Worm (Caenorhabditis elegans) whole organism, L1 larva: ENCODE data around the gene glb-30.

ENCODE experiments used
- C04F5.9 ChIP-seq: sonication (generic microtip); optimal IDR thresholded peaks from 2 replicates; lab custom pipeline; 2016; ENCODE audit warnings: missing genetic modification characterization, missing compliant biosample characterization
- C16A3.4 ChIP-seq: fragments of 150-350 bp; optimal IDR thresholded peaks from 2 replicates; lab custom pipeline; 2014; ENCODE audit warnings: missing biosample characterization, missing genetic modification characterization
- C34B4.2 ChIP-seq: sonication (generic microtip); optimal IDR thresholded peaks from 2 replicates; lab custom pipeline; 2017; ENCODE audit warnings: mild to moderate bottlenecking, missing genetic modification characterization, missing compliant biosample characterization
- F16B12.6 ChIP-seq: fragments of 150-350 bp; optimal IDR thresholded peaks from 2 replicates; lab custom pipeline; 2014; ENCODE audit warnings: missing biosample characterization, missing genetic modification characterization
- Y116A8C.19 ChIP-seq: sonication (generic microtip); optimal IDR thresholded peaks from 2 replicates; lab custom pipeline; 2016; ENCODE audit warnings: missing compliant biosample characterization, missing genetic modification characterization, borderline replicate concordance
- aly-2 ChIP-seq: fragments of 150-350 bp; optimal IDR thresholded peaks from 2 replicates; lab custom pipeline; 2014; ENCODE audit warnings: missing biosample characterization, missing genetic modification characterization
- ama-1 ChIP-seq: fragments of 150-350 bp; optimal IDR thresholded peaks from 2 replicates; lab custom pipeline; 2014
- blmp-1 ChIP-seq: fragments of 150-350 bp; optimal IDR thresholded peaks from 2 replicates; lab custom pipeline; 2014; ENCODE audit warnings: missing biosample characterization, missing genetic modification characterization
- ceh-88 ChIP-seq: fragments of 200-800 bp; sonication (Bioruptor generic); IDR thresholded peaks from 2 replicates; pipeline ENCODE4 v1.3.6; 2022; ENCODE audit warnings: missing genetic modification characterization, missing compliant biosample characterization
- ceh-90 ChIP-seq: sonication (generic microtip); optimal IDR thresholded peaks from 2 replicates; lab custom pipeline; 2016; ENCODE audit warnings: missing genetic modification characterization, missing compliant biosample characterization
- ces-1 ChIP-seq: fragments of 150-350 bp; optimal IDR thresholded peaks from 2 replicates; lab custom pipeline; 2014; ENCODE audit warnings: missing biosample characterization, missing genetic modification reagents, missing genetic modification characterization
- efl-1 ChIP-seq, 4 experiments: fragments of 150-350 bp; optimal IDR thresholded peaks in 3 of 4; peaks in 1 of 4; 1 replicate in 1 of 4; 2 replicates in 3 of 4; lab custom pipeline; 2014; ENCODE audit warnings: missing biosample characterization in 2 of 4, missing genetic modification characterization in 2 of 4, missing genetic modification reagents in 2 of 4
- egl-13 ChIP-seq: sonication (generic microtip); optimal IDR thresholded peaks from 2 replicates; lab custom pipeline; 2016; ENCODE audit warnings: missing genotype, missing genetic modification reagents, missing genetic modification characterization, missing compliant biosample characterization
- egl-27 ChIP-seq, 2 experiments: fragments of 150-350 bp in 1 of 2; sonication (generic microtip); optimal IDR thresholded peaks; 3 replicates each; lab custom pipeline; 2017 to 2018; ENCODE audit warnings: missing biosample characterization in 2 of 2, missing genetic modification characterization in 2 of 2, missing genetic modification reagents in 2 of 2
- elt-2 ChIP-seq: sonication (generic microtip); optimal IDR thresholded peaks from 2 replicates; lab custom pipeline; 2016; ENCODE audit warnings: missing genetic modification characterization, mild to moderate bottlenecking, inconsistent platforms, missing compliant biosample characterization, missing genetic modification reagents
- ets-5 ChIP-seq: fragments of 200-800 bp; sonication (Bioruptor generic); IDR thresholded peaks from 2 replicates; pipeline ENCODE4 v1.3.6; 2022; ENCODE audit warnings: missing genetic modification characterization, missing compliant biosample characterization
- fkh-10 ChIP-seq: sonication (generic microtip); optimal IDR thresholded peaks from 2 replicates; lab custom pipeline; 2017; ENCODE audit warnings: missing biosample characterization, missing genetic modification reagents, missing genetic modification characterization
- fos-1 ChIP-seq: fragments of 150-350 bp; optimal IDR thresholded peaks from 2 replicates; lab custom pipeline; 2014; ENCODE audit warnings: missing biosample characterization, missing genetic modification characterization
- grh-1 ChIP-seq: fragments of 200-800 bp; sonication (Bioruptor generic); IDR thresholded peaks from 2 replicates; pipeline ENCODE4 v1.3.6; 2022; ENCODE audit warnings: missing genetic modification reagents, missing genetic modification characterization, missing compliant biosample characterization
- hlh-17 ChIP-seq: fragments of 200-800 bp; sonication (Bioruptor generic); optimal IDR thresholded peaks from 2 replicates; lab custom pipeline; 2018; ENCODE audit warnings: missing genetic modification characterization, mild to moderate bottlenecking, missing compliant biosample characterization, moderate library complexity, borderline replicate concordance
- hlh-4 ChIP-seq: sonication (generic microtip); optimal IDR thresholded peaks from 2 replicates; lab custom pipeline; 2016; ENCODE audit warnings: mild to moderate bottlenecking, missing genetic modification characterization, missing compliant biosample characterization
- hpl-2 ChIP-seq: fragments of 150-350 bp; optimal IDR thresholded peaks from 2 replicates; lab custom pipeline; 2014; ENCODE audit warnings: missing biosample characterization, missing genetic modification reagents, missing genetic modification characterization
- irx-1 ChIP-seq: sonication (generic microtip); optimal IDR thresholded peaks from 2 replicates; lab custom pipeline; 2016; ENCODE audit warnings: missing genetic modification characterization, missing compliant biosample characterization
- isw-1 ChIP-seq: fragments of 200-800 bp; sonication (Bioruptor generic); IDR thresholded peaks from 2 replicates; pipeline ENCODE4 v1.3.6; 2022; ENCODE audit warnings: missing genetic modification characterization, missing compliant biosample characterization
- jun-1 ChIP-seq: fragments of 150-350 bp; optimal IDR thresholded peaks from 2 replicates; lab custom pipeline; 2014; ENCODE audit warnings: missing biosample characterization, missing genetic modification reagents, missing genetic modification characterization
- lin-13 ChIP-seq: fragments of 150-350 bp; optimal IDR thresholded peaks from 2 replicates; lab custom pipeline; 2014; ENCODE audit warnings: missing biosample characterization, missing genetic modification reagents, missing genetic modification characterization
- lin-14 ChIP-seq: fragments of 200-800 bp; sonication (Bioruptor generic); optimal IDR thresholded peaks from 2 replicates; lab custom pipeline; 2018; ENCODE audit warnings: mild to moderate bottlenecking, missing genetic modification characterization, moderate library complexity, missing compliant biosample characterization
- lin-35 ChIP-seq, 2 experiments: fragments of 150-350 bp; optimal IDR thresholded peaks; 2 replicates each; lab custom pipeline; 2014; ENCODE audit warnings: missing biosample characterization in 2 of 2, missing genetic modification characterization in 2 of 2, missing genetic modification reagents in 2 of 2
- lin-39 ChIP-seq: fragments of 150-350 bp; optimal IDR thresholded peaks from 2 replicates; lab custom pipeline; 2014; ENCODE audit warnings: missing biosample characterization, missing genetic modification reagents, missing genetic modification characterization
- lsy-2 ChIP-seq, 2 experiments: fragments of 150-350 bp; optimal IDR thresholded peaks; 2 replicates each; lab custom pipeline; 2014; ENCODE audit warnings: missing biosample characterization in 2 of 2, missing genetic modification characterization in 2 of 2
- mab-9 ChIP-seq: fragments of 200-800 bp; sonication (Bioruptor generic); IDR thresholded peaks from 2 replicates; pipeline ENCODE4 v1.3.6; 2022; ENCODE audit warnings: missing genetic modification reagents, missing genetic modification characterization, missing compliant biosample characterization
- mdl-1 ChIP-seq, 2 experiments: fragments of 150-350 bp; optimal IDR thresholded peaks; 2 replicates each; lab custom pipeline; 2014 to 2017; ENCODE audit warnings: missing biosample characterization in 2 of 2, missing genetic modification characterization in 2 of 2, inconsistent platforms in 1 of 2
- nhr-11 ChIP-seq: fragments of 150-350 bp; optimal IDR thresholded peaks from 2 replicates; lab custom pipeline; 2014; ENCODE audit warnings: missing biosample characterization, missing genetic modification characterization
- nhr-19 ChIP-seq: fragments of 200-800 bp; sonication (Bioruptor generic); conservative IDR thresholded peaks from 2 replicates; pipeline ENCODE4 v1.3.6; 2022; ENCODE audit warnings: missing genetic modification characterization, missing compliant biosample characterization
- nhr-47 ChIP-seq: sonication (generic microtip); optimal IDR thresholded peaks from 2 replicates; lab custom pipeline; 2016; ENCODE audit warnings: mild to moderate bottlenecking, missing genetic modification characterization, moderate library complexity, missing compliant biosample characterization
- nhr-76 ChIP-seq: sonication (generic microtip); optimal IDR thresholded peaks from 2 replicates; lab custom pipeline; 2017; ENCODE audit warnings: missing biosample characterization, missing genetic modification characterization
- pag-3 ChIP-seq: sonication (generic microtip); optimal IDR thresholded peaks from 2 replicates; lab custom pipeline; 2017; ENCODE audit warnings: missing genetic modification characterization, mild to moderate bottlenecking, missing compliant biosample characterization, antibody characterized with exemption, borderline replicate concordance; ENCODE audit not compliant: insufficient read depth
- sptf-1 ChIP-seq: fragments of 150-350 bp; optimal IDR thresholded peaks from 2 replicates; lab custom pipeline; 2014; ENCODE audit warnings: missing biosample characterization, missing genetic modification characterization
- sup-37 ChIP-seq: fragments of 200-800 bp; sonication (Bioruptor generic); optimal IDR thresholded peaks from 2 replicates; lab custom pipeline; 2018; ENCODE audit warnings: mild to moderate bottlenecking, missing genetic modification characterization, missing compliant biosample characterization
- swsn-7 ChIP-seq: sonication (generic microtip); optimal IDR thresholded peaks from 2 replicates; lab custom pipeline; 2016; ENCODE audit warnings: missing genetic modification characterization, missing compliant biosample characterization
- tbx-2 ChIP-seq: sonication (generic microtip); optimal IDR thresholded peaks from 2 replicates; lab custom pipeline; 2016; ENCODE audit warnings: missing genetic modification characterization, missing compliant biosample characterization
- tlp-1 ChIP-seq: fragments of 150-350 bp; optimal IDR thresholded peaks from 2 replicates; lab custom pipeline; 2014; ENCODE audit warnings: missing biosample characterization, missing genetic modification characterization
- unc-130 ChIP-seq: fragments of 150-350 bp; optimal IDR thresholded peaks from 2 replicates; lab custom pipeline; 2017; ENCODE audit warnings: missing biosample characterization, missing genetic modification characterization, inconsistent platforms
- unc-30 ChIP-seq: sonication (generic microtip); optimal IDR thresholded peaks from 2 replicates; lab custom pipeline; 2017; ENCODE audit warnings: missing biosample characterization, missing genetic modification characterization
- unc-98 ChIP-seq: fragments of 200-800 bp; sonication (Bioruptor generic); IDR thresholded peaks from 2 replicates; pipeline ENCODE4 v1.3.6; 2022; ENCODE audit warnings: missing genetic modification characterization, missing compliant biosample characterization
- vab-15 ChIP-seq: sonication (generic microtip); optimal IDR thresholded peaks from 2 replicates; lab custom pipeline; 2017; ENCODE audit warnings: missing genotype, mild to moderate bottlenecking, missing genetic modification characterization, missing compliant biosample characterization
- xbp-1 ChIP-seq: sonication (generic microtip); optimal IDR thresholded peaks from 2 replicates; lab custom pipeline; 2016; ENCODE audit warnings: missing genetic modification characterization, missing compliant biosample characterization
- zag-1 ChIP-seq: fragments of 150-350 bp; optimal IDR thresholded peaks from 2 replicates; lab custom pipeline; 2014; ENCODE audit warnings: missing biosample characterization, missing genetic modification characterization

The glb-30 gene

DNA sequence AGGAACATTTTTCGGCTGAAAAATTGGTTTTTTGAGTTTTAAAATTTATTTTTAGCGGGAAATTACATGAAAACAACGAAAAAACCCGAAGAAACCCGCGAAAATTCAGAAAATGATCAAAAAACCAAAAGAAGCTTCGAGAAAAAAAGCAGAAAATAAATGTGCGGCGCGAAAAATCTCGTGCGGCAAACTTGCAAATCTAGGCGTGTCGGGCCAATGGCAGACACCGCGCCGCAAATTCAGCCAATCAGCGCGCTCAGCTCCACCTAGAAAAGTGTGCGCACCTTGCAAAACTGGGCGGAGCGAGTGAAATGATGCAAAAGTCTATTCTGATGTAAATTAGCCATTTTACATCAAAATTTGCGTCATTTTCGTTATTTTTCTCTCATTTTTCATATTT lies 49.5 kb downstream of the glb-30 start, which contains the start of gene Y22D7AL.10 (continued):
- peak; percentile 99 for TF ChIP-seq grh-1 (GFP tag; lab: Robert Waterston, UW)
- TF ChIP-seq ces-1 (GFP tag; lab: Kevin White, UChicago): no peak
- TF ChIP-seq sptf-1: no peak
- TF ChIP-seq zag-1 (tag; lab: Kevin White, UChicago): peak; percentile 36
- peak; percentile 98 for TF ChIP-seq jun-1
- TF ChIP-seq ceh-90 (tag; lab: Kevin White, UChicago): peak; percentile 73
- TF ChIP-seq nhr-47 (tag; lab: Kevin White, UChicago): peak; percentile 100
- peak; percentile 99 for TF ChIP-seq swsn-7 (tag; lab: Kevin White, UChicago)
- TF ChIP-seq F16B12.6: peak; percentile 67
- peak; percentile 95 for TF ChIP-seq C34B4.2
- TF ChIP-seq C04F5.9 (tag; lab: Kevin White, UChicago): peak; percentile 95
- TF ChIP-seq nhr-19 (GFP tag; lab: Robert Waterston, UW): peak; percentile 99
- TF ChIP-seq xbp-1: peak; percentile 100
- peak; percentile 97 for TF ChIP-seq hpl-2 (GFP tag; lab: Kevin White, UChicago)
- peak; percentile 99 for TF ChIP-seq lin-13 (GFP tag; lab: Kevin White, UChicago)
- TF ChIP-seq lsy-2 (tag; optimal IDR thresholded peaks at IDR 0.05; lab: Kevin White, UChicago): peak; percentile 97 to 98
- TF ChIP-seq egl-27 (tag; optimal IDR thresholded peaks at IDR 0.05; lab: Kevin White, UChicago): peak; percentile 38 to 66
- peak; percentile 97 for TF ChIP-seq fkh-10
- peak; percentile 88 for TF ChIP-seq unc-30 (tag; lab: Kevin White, UChicago)
- peak; percentile 95 for TF ChIP-seq unc-98 (GFP tag; lab: Robert Waterston, UW)
- peak; percentile 96 for TF ChIP-seq elt-2 (tag; lab: Kevin White, UChicago)
- TF ChIP-seq isw-1 (GFP tag; lab: Robert Waterston, UW): peak; percentile 100
- TF ChIP-seq blmp-1 (tag; lab: Kevin White, UChicago): peak; percentile 82
- TF ChIP-seq nhr-76 (tag; lab: Kevin White, UChicago): peak; percentile 100
- TF ChIP-seq irx-1 (tag; lab: Kevin White, UChicago): peak; percentile 99
- peak; percentile 99 for TF ChIP-seq egl-13 (tag; lab: Kevin White, UChicago)
- TF ChIP-seq Y116A8C.19: peak; percentile 31
- peak; percentile 96 for TF ChIP-seq aly-2 (tag; lab: Kevin White, UChicago)
- no peak for TF ChIP-seq hlh-4 (tag; lab: Kevin White, UChicago)
- TF ChIP-seq pag-3 (tag; lab: Kevin White, UChicago): no peak
- peak; percentile 90 to 94 for TF ChIP-seq lin-35 (GFP tag; optimal IDR thresholded peaks at IDR 0.05; lab: Kevin White, UChicago)
- TF ChIP-seq tbx-2 (tag; lab: Kevin White, UChicago): peak; percentile 99
- peak; percentile 99 for TF ChIP-seq lin-39
- TF ChIP-seq fos-1 (tag; lab: Kevin White, UChicago): peak; percentile 92
- peak; percentile 78 for TF ChIP-seq ama-1
- peak; percentile 92 for TF ChIP-seq nhr-11
- peak; percentile 85 for TF ChIP-seq vab-15 (tag; lab: Kevin White, UChicago)
- peak; percentile 98 for TF ChIP-seq sup-37 (GFP tag; lab: Kevin White, UChicago)
- TF ChIP-seq C16A3.4: peak; percentile 97
- peak; percentile 99 for TF ChIP-seq lin-14 (GFP tag; lab: Kevin White, UChicago)
- peak; percentile 97 for TF ChIP-seq unc-130
- TF ChIP-seq mdl-1 (tag; optimal IDR thresholded peaks at IDR 0.05; lab: Kevin White, UChicago): peak in 1 of 2 experiments; percentile 92
- TF ChIP-seq efl-1 (optimal IDR thresholded peaks at IDR 0.05; lab: Kevin White, UChicago): peak; percentile 95
- TF ChIP-seq efl-1 (GFP tag; optimal IDR thresholded peaks at IDR 0.05 in 1 of 2; lab: Kevin White, UChicago): peak; percentile 86 to 99
- TF ChIP-seq ceh-88 (GFP tag; lab: Robert Waterston, UW): peak; percentile 99
- peak; percentile 65 for TF ChIP-seq hlh-17 (GFP tag; lab: Kevin White, UChicago)
- TF ChIP-seq mab-9 (GFP tag; lab: Robert Waterston, UW): peak; percentile 99
- TF ChIP-seq tlp-1 (tag; lab: Kevin White, UChicago): no peak
- TF ChIP-seq ets-5 (GFP tag; lab: Robert Waterston, UW): no peak
